Worm (Caenorhabditis elegans) whole organism, young adult: Measurements from ENCODE around the gene F47C12.8.

Experiments used
- B0035.1 ChIP-seq: sonication (generic microtip); optimal IDR thresholded peaks from 2 replicates; lab custom pipeline; 2016; ENCODE audit warnings: missing genetic modification characterization, mild to moderate bottlenecking, missing compliant biosample characterization, missing genotype, missing genetic modification reagents
- F37B4.10 ChIP-seq: fragments of 200-800 bp; sonication (Bioruptor generic); IDR thresholded peaks from 2 replicates; pipeline ENCODE4 v1.3.6; 2022; ENCODE audit warnings: missing genetic modification characterization, missing compliant biosample characterization
- F39B2.1 ChIP-seq: fragments of 200-800 bp; sonication (Bioruptor generic); IDR thresholded peaks from 2 replicates; pipeline ENCODE4 v1.3.6; 2022; ENCODE audit warnings: missing genetic modification reagents, missing genetic modification characterization, missing compliant biosample characterization
- F55B11.4 ChIP-seq: sonication (generic microtip); optimal IDR thresholded peaks from 2 replicates; lab custom pipeline; 2016; ENCODE audit warnings: missing compliant biosample characterization, missing genetic modification characterization, borderline replicate concordance; ENCODE audit not compliant: insufficient read depth
- K12H6.12 ChIP-seq: fragments of 200-800 bp; sonication (Bioruptor generic); optimal IDR thresholded peaks from 2 replicates; lab custom pipeline; 2018; ENCODE audit warnings: mild to moderate bottlenecking, missing genetic modification characterization, missing compliant biosample characterization
- Y53G8AR.9 ChIP-seq: fragments of 200-800 bp; sonication (Bioruptor generic); conservative IDR thresholded peaks from 2 replicates; pipeline ENCODE4 v1.3.6; 2022; ENCODE audit warnings: missing genetic modification reagents, missing genetic modification characterization, missing compliant biosample characterization
- Y67H2A.10 ChIP-seq: fragments of 200-800 bp; sonication (Bioruptor generic); conservative IDR thresholded peaks from 2 replicates; pipeline ENCODE4 v1.3.6; 2022; ENCODE audit warnings: missing genetic modification reagents, missing genetic modification characterization, missing compliant biosample characterization
- bed-2 ChIP-seq: fragments of 200-800 bp; sonication (Bioruptor generic); IDR thresholded peaks from 2 replicates; pipeline ENCODE4 v1.3.6; 2022; ENCODE audit warnings: missing genetic modification reagents, missing genetic modification characterization, missing compliant biosample characterization
- ccch-3 ChIP-seq: fragments of 200-800 bp; sonication (Bioruptor generic); optimal IDR thresholded peaks from 2 replicates; lab custom pipeline; 2018; ENCODE audit warnings: mild to moderate bottlenecking, missing genetic modification characterization, missing compliant biosample characterization
- cebp-1 ChIP-seq, 2 experiments: fragments of 200-800 bp in 1 of 2; sonication (Bioruptor generic) in 1 of 2; sonication (generic microtip) in 1 of 2; IDR thresholded peaks in 1 of 2; optimal IDR thresholded peaks in 1 of 2; 2 replicates each; pipeline versions ENCODE4 v1.3.6 to Lab custom; 2017 to 2022; ENCODE audit warnings: missing compliant biosample characterization in 2 of 2, missing genetic modification characterization in 2 of 2, mild to moderate bottlenecking in 1 of 2, missing genetic modification reagents in 1 of 2, moderate library complexity in 1 of 2
- ceh-100 ChIP-seq: fragments of 200-800 bp; sonication (Bioruptor generic); IDR thresholded peaks from 2 replicates; pipeline ENCODE4 v1.3.6; 2022; ENCODE audit warnings: missing genetic modification reagents, missing genetic modification characterization, missing compliant biosample characterization
- dpl-1 ChIP-seq: fragments of 150-350 bp; optimal IDR thresholded peaks from 2 replicates; lab custom pipeline; 2014; ENCODE audit warnings: missing biosample characterization, missing genetic modification reagents, missing genetic modification characterization
- egl-44 ChIP-seq: fragments of 200-800 bp; sonication (Bioruptor generic); IDR thresholded peaks from 2 replicates; pipeline ENCODE4 v1.3.6; 2022; ENCODE audit warnings: missing genetic modification reagents, missing genetic modification characterization, missing compliant biosample characterization
- ekl-4 ChIP-seq: fragments of 200-800 bp; sonication (Bioruptor generic); IDR thresholded peaks from 2 replicates; pipeline ENCODE4 v1.3.6; 2022; ENCODE audit warnings: missing genetic modification reagents, missing genetic modification characterization, missing compliant biosample characterization
- fkh-3 ChIP-seq: sonication (generic microtip); optimal IDR thresholded peaks from 2 replicates; lab custom pipeline; 2016; ENCODE audit warnings: mild to moderate bottlenecking, missing genetic modification characterization, missing compliant biosample characterization
- gei-17 ChIP-seq: fragments of 200-800 bp; sonication (Bioruptor generic); optimal IDR thresholded peaks from 2 replicates; lab custom pipeline; 2018; ENCODE audit warnings: mild to moderate bottlenecking, missing genetic modification characterization, missing compliant biosample characterization
- hmg-20 ChIP-seq: fragments of 200-800 bp; sonication (Bioruptor generic); IDR thresholded peaks from 2 replicates; pipeline ENCODE4 v1.3.6; 2022; ENCODE audit warnings: missing genetic modification reagents, missing genetic modification characterization, missing compliant biosample characterization
- lag-1 ChIP-seq: fragments of 200-800 bp; sonication (Bioruptor generic); IDR thresholded peaks from 2 replicates; pipeline ENCODE4 v1.3.6; 2022; ENCODE audit warnings: missing genetic modification reagents, missing genetic modification characterization, missing compliant biosample characterization
- lir-1 ChIP-seq: fragments of 200-800 bp; sonication (Bioruptor generic); conservative IDR thresholded peaks from 2 replicates; pipeline ENCODE4 v1.3.6; 2022; ENCODE audit warnings: missing genetic modification reagents, missing genetic modification characterization, missing compliant biosample characterization
- mes-4 ChIP-seq: sonication (generic microtip); optimal IDR thresholded peaks from 2 replicates; lab custom pipeline; 2016; ENCODE audit warnings: missing genotype, missing genetic modification characterization, missing compliant biosample characterization
- nfya-1 ChIP-seq: sonication (generic microtip); optimal IDR thresholded peaks from 2 replicates; lab custom pipeline; 2017; ENCODE audit warnings: antibody characterized with exemption, missing compliant biosample characterization, missing genetic modification characterization, borderline replicate concordance; ENCODE audit not compliant: insufficient read depth
- nhr-80 ChIP-seq: sonication (generic microtip); optimal IDR thresholded peaks from 2 replicates; lab custom pipeline; 2016; ENCODE audit warnings: missing genetic modification characterization, missing compliant biosample characterization
- snpc-4 ChIP-seq, 5 experiments: fragments of 150-350 bp in 1 of 5; sonication (generic microtip) in 4 of 5; optimal IDR thresholded peaks; 2 replicates each; lab custom pipeline; 2014 to 2018; ENCODE audit warnings: missing genetic modification characterization in 5 of 5, missing biosample characterization in 3 of 5, antibody characterized with exemption in 2 of 5, mild to moderate bottlenecking in 2 of 5, missing compliant biosample characterization in 2 of 5, missing genotype in 2 of 5, moderate library complexity in 2 of 5, missing genetic modification reagents in 1 of 5
- tbx-9 ChIP-seq: sonication (generic microtip); optimal IDR thresholded peaks from 2 replicates; lab custom pipeline; 2016; ENCODE audit warnings: borderline replicate concordance, missing genetic modification characterization, inconsistent platforms, missing compliant biosample characterization
- tlf-1 ChIP-seq: fragments of 200-800 bp; sonication (Bioruptor generic); optimal IDR thresholded peaks from 2 replicates; lab custom pipeline; 2018; ENCODE audit warnings: mild to moderate bottlenecking, missing genetic modification characterization, missing compliant biosample characterization
- zfh-2 ChIP-seq: fragments of 200-800 bp; sonication (Bioruptor generic); conservative IDR thresholded peaks from 2 replicates; pipeline ENCODE4 v1.3.6; 2022; ENCODE audit warnings: missing genetic modification reagents, missing genetic modification characterization, missing compliant biosample characterization
- ztf-28 ChIP-seq: fragments of 200-800 bp; sonication (Bioruptor generic); IDR thresholded peaks from 2 replicates; pipeline ENCODE4 v1.3.6; 2022; ENCODE audit warnings: missing genetic modification reagents, missing genetic modification characterization, missing compliant biosample characterization
- ztf-6 ChIP-seq: fragments of 200-800 bp; sonication (Bioruptor generic); IDR thresholded peaks from 2 replicates; pipeline ENCODE4 v1.3.6; 2022; ENCODE audit warnings: missing genetic modification reagents, missing genetic modification characterization, missing compliant biosample characterization

The F47C12.8 gene

DNA sequence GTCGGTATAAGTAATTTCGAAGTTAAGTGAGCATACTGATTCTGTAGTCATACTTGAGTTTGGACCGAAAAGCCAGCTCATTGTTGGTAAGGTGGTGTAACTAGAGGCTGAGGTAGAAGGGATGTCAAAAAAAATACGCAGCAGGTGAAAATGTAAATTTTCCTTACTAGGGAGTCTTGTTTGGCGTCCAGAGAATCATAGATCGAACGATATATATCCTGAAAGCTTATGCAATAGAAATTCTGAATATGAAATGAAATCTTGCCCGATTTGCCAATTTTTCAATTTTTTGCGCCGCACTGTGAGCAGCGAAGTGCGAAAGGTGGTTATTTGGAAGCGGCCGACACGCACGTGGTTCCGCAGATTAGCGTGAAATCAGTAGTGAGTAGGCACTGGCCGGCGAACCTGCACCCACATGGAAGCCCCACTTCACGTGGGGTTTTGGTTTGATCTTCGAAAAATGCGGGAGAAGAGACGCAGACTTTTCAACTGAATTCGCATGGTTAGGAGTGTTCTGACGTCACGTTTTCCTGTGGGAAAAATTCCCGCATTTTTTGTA, 20.4 kb downstream of the F47C12.8 start, which contains the start of gene srh-220:
TSS of gene srh-220 (minus strand) at position 51 of the 559 bp plus-strand sequence.
- TF ChIP-seq lag-1 (GFP tag; lab: Robert Waterston, UW) (no peak), gei-17 (GFP tag; lab: Kevin White, UChicago) (no peak), F39B2.1 (no peak), Y67H2A.10 (no peak), K12H6.12 (tag; lab: Kevin White, UChicago) (no peak), F37B4.10 (0 out of 2 replicates have a peak, but pooled peaks have one; percentile 67)

DNA sequence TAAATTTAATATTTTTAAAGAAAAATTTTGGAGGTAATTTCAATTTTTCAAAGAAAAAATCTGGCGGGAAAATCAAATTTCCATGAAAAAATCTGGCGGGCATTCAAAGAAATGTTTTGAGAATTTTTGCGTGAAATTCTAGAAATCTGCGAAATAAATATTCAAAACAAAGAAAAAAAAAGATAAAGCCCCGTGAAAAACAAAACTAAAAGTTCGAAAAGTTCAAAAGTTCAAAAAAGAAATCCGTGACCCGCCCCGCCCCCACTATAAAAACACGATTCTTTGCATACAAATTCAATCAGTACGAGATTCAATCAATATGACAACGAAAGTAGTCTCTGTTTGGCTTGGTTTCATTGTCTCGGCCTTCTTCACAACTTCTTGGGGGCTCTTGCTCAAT, 25.4 kb downstream of the F47C12.8 start, which contains the start of gene clec-79:
TSS of gene clec-79 (plus strand) at position 301 of the 400 bp plus-strand sequence.
- TF ChIP-seq ccch-3 (no peak), Y53G8AR.9 (GFP tag; lab: Robert Waterston, UW) (no peak), tbx-9 (tag; lab: Kevin White, UChicago) (no peak), cebp-1 (GFP tag; IDR thresholded peaks at IDR 0.05; lab: Robert Waterston, UW) (no peak), cebp-1 (tag; optimal IDR thresholded peaks at IDR 0.05; lab: Kevin White, UChicago) (no peak), snpc-4 (GFP tag; optimal IDR thresholded peaks at IDR 0.05; lab: Kevin White, UChicago) (no peak), snpc-4 (tag; optimal IDR thresholded peaks at IDR 0.05; lab: Kevin White, UChicago) (no peak), ceh-100 (no peak), nfya-1 (tag; lab: Kevin White, UChicago) (no peak), ztf-28 (GFP tag; lab: Robert Waterston, UW) (no peak), ekl-4 (GFP tag; lab: Robert Waterston, UW) (no peak)

DNA sequence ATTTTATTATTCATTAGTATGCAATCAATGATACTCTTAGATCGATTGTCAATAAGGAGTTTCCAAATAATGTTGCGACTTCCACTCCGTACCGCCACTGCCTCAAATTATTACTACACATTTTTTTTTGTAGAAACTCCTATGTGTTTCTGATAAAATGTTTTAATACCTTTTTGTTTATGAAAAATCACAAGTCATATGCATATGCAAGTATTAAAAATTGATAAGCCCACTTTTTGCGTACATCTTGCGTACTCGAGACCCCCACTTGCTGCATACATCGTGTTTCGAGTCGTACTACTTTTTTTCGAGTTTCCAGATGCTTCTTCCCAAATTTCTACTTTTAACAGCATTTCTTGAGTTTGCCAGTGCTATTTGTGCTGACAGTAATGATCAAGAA, 33.4 kb downstream of the F47C12.8 start, which contains the start of gene clec-76:
TSS of gene clec-76 (plus strand) at position 234 of the 400 bp plus-strand sequence.
- no peak for TF ChIP-seq lir-1 (GFP tag; lab: Robert Waterston, UW)
- no peak for TF ChIP-seq ztf-28 (GFP tag; lab: Robert Waterston, UW)
- no peak for TF ChIP-seq dpl-1 (GFP tag; lab: Kevin White, UChicago)
- TF ChIP-seq nfya-1 (tag; lab: Kevin White, UChicago), result no peak
- TF ChIP-seq zfh-2 (GFP tag; lab: Robert Waterston, UW), result no peak
- no peak for TF ChIP-seq fkh-3 (tag; lab: Kevin White, UChicago)
- TF ChIP-seq egl-44, result no peak
- no peak for TF ChIP-seq bed-2 (GFP tag; lab: Robert Waterston, UW)

DNA sequence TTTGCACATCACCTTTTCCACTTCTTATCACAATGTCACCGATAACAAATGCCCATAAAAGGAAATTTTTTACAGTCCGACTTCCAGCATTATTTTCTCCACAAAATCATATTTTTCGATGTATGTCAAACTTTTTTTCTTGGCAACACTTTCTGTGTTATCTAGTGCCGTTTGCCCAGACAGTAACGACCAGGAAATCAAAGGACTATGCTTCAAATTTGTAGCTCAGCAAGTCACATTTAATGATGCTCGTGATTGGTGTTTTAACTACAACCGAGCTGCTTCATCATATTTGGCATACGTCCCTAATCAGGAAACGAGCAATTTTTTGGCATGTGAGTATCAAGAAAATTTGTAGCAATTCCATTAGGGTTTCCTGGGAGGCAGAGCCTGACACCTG, 34.9 kb downstream of the F47C12.8 start:
- TF ChIP-seq ztf-6 (GFP tag; lab: Robert Waterston, UW) (no peak), hmg-20 (GFP tag; lab: Robert Waterston, UW) (no peak), F55B11.4 (tag; lab: Kevin White, UChicago) (no peak), F37B4.10 (no peak), nhr-80 (tag; lab: Kevin White, UChicago) (peak; percentile 13), mes-4 (tag; lab: Kevin White, UChicago) (no peak)

DNA sequence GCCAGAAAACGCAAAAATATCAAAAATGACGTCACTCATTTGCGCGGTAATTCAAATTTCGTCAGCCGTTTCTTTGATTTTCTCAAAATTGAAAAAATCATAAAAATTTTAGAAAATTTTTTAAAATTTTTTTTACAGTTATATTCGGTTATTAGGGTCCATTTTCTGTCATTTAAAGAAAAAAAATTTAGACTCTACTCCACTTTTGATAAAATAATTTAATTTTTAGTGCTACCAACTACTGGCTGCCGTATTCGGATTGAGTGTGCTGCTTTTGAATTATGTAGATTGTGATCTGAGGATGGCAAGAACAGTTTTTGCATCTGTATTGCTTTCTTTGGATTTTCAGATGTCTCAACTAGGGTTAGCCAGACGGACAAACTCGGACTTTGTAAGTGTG, 35.8 kb downstream of the F47C12.8 start, which contains the start of gene Y46C8AM.1:
TSS of gene Y46C8AM.1 (plus strand) at position 301 of the 400 bp plus-strand sequence.
- TF ChIP-seq B0035.1 (tag; lab: Kevin White, UChicago) (no peak), tlf-1 (GFP tag; lab: Kevin White, UChicago) (no peak), F55B11.4 (tag; lab: Kevin White, UChicago) (no peak), ekl-4 (GFP tag; lab: Robert Waterston, UW) (no peak)
